Fruit fly (Drosophila melanogaster): ENCODE measurements around the gene Acbp1.
A peak's percentile ranks its signal among the peaks of the same experiment; 100 is the strongest.

The Acbp1 gene

dm6 chr2L:8211070-8211469 is 48.8 kb upstream of the Acbp1 start, which contains the start of gene Ssb-c31a (continued):
- no peak for TF ChIP-seq CG11560 (tag; IDR thresholded peaks at IDR 0.05)
- peak; percentile 76 for TF ChIP-seq CG2129 (GFP tag; IDR thresholded peaks at IDR 0.05; ENCODE audit: partially characterized antibody)
- TF ChIP-seq CG17186 (GFP tag; optimal IDR thresholded peaks at IDR 0.05) = peak; percentile 13
- TF ChIP-seq jumu (GFP tag; optimal IDR thresholded peaks at IDR 0.05) = peak; percentile 7
- no peak for TF ChIP-seq tio (GFP tag; optimal IDR thresholded peaks at IDR 0.05)
- TF ChIP-seq Dp (GFP tag; optimal IDR thresholded peaks at IDR 0.05) = peak; percentile 68
- peak; percentile 66 for TF ChIP-seq Ets97D (GFP tag; optimal IDR thresholded peaks at IDR 0.05)
- TF ChIP-seq Awh (GFP tag; IDR thresholded peaks at IDR 0.05) = no peak
- peak; percentile 67 for TF ChIP-seq Max (GFP tag; optimal IDR thresholded peaks at IDR 0.05)
- TF ChIP-seq gcm (GFP tag; optimal IDR thresholded peaks at IDR 0.05) = no peak
- peak; percentile 5 for TF ChIP-seq her (GFP tag; optimal IDR thresholded peaks at IDR 0.05)
- TF ChIP-seq TFAM (GFP tag; optimal IDR thresholded peaks at IDR 0.05) = no peak
- TF ChIP-seq tin (GFP tag; optimal IDR thresholded peaks at IDR 0.05) = peak; percentile 59
- no peak for TF ChIP-seq CG16779 (GFP tag; IDR thresholded peaks at IDR 0.05)
- TF ChIP-seq YL-1 (GFP tag; optimal IDR thresholded peaks at IDR 0.05) = peak; percentile 52
- TF ChIP-seq CG1233 (GFP tag; optimal IDR thresholded peaks at IDR 0.05) = peak; percentile 31
- peak; percentile 27 for TF ChIP-seq CG15696 (tag; optimal IDR thresholded peaks at IDR 0.05)
- peak; percentile 48 for TF ChIP-seq lab (GFP tag; optimal IDR thresholded peaks at IDR 0.05)
- no peak for TF ChIP-seq mirr (GFP tag; optimal IDR thresholded peaks at IDR 0.05)
- peak; percentile 42 for TF ChIP-seq ems (GFP tag; optimal IDR thresholded peaks at IDR 0.05)
- TF ChIP-seq Mes4 (GFP tag; optimal IDR thresholded peaks at IDR 0.05) = no peak
- TF ChIP-seq CG17361 (GFP tag; IDR thresholded peaks at IDR 0.05) = peak; percentile 59; the same call in 2 of the 3 replicates
- TF ChIP-seq Bdp1 (GFP tag; optimal IDR thresholded peaks at IDR 0.05) = no peak
- TF ChIP-seq B-H1 (GFP tag; IDR thresholded peaks at IDR 0.05) = no peak
- TF ChIP-seq fd64A (GFP tag; optimal IDR thresholded peaks at IDR 0.05) = no peak
- peak; percentile 28; the same call in 1 of the 2 replicates for TF ChIP-seq CG17328 (GFP tag; IDR thresholded peaks at IDR 0.05)
- TF ChIP-seq CG12769 (tag; optimal IDR thresholded peaks at IDR 0.05) = peak; percentile 41
- peak; percentile 57 for TF ChIP-seq CG12391 (tag; optimal IDR thresholded peaks at IDR 0.05)
- no peak for TF ChIP-seq wek (GFP tag; optimal IDR thresholded peaks at IDR 0.05)
- TF ChIP-seq MBD-R2 (GFP tag; IDR thresholded peaks at IDR 0.05) = peak; percentile 90; the same call in 1 of the 2 replicates
- TF ChIP-seq chif (GFP tag; optimal IDR thresholded peaks at IDR 0.05) = peak in 1 of 2 experiments; percentile 35
- peak; percentile 69 for TF ChIP-seq mam (GFP tag; optimal IDR thresholded peaks at IDR 0.05)
- TF ChIP-seq CG32532 (GFP tag; IDR thresholded peaks at IDR 0.05) = 0 out of 2 replicates have a peak, but pooled peaks have one; percentile 17
- TF ChIP-seq CG7556 (GFP tag; optimal IDR thresholded peaks at IDR 0.05) = peak; percentile 55
- TF ChIP-seq ken (GFP tag; IDR thresholded peaks at IDR 0.05) = no peak
- peak; percentile 93 for TF ChIP-seq sens (GFP tag)
- TF ChIP-seq fd102C (GFP tag; optimal IDR thresholded peaks at IDR 0.05) = no peak
- peak; percentile 15 for TF ChIP-seq Ssrp (tag; optimal IDR thresholded peaks at IDR 0.05)
- peak; percentile 56 for TF ChIP-seq CG17829 (tag; optimal IDR thresholded peaks at IDR 0.05)
- TF ChIP-seq GATAe (GFP tag; conservative IDR thresholded peaks at IDR 0.05) = peak; percentile 68
- TF ChIP-seq Sry-δ (GFP tag; optimal IDR thresholded peaks at IDR 0.05) = peak; percentile 84
- no peak for TF ChIP-seq pan (optimal IDR thresholded peaks at IDR 0.05)
- TF ChIP-seq pan (GFP tag; optimal IDR thresholded peaks at IDR 0.05 in 1 of 2, IDR thresholded peaks at IDR 0.05 in 1 of 2) = no peak
- TF ChIP-seq CG3847 (GFP tag; IDR thresholded peaks at IDR 0.05) = peak; percentile 81
- TF ChIP-seq CG8924 (tag; optimal IDR thresholded peaks at IDR 0.05) = peak; percentile 23
- TF ChIP-seq E2f1 (GFP tag; IDR thresholded peaks at IDR 0.05) = no peak
- peak; percentile 85 for TF ChIP-seq row (GFP tag; IDR thresholded peaks at IDR 0.05)
- peak; percentile 9; the same call in 1 of the 3 replicates for TF ChIP-seq zfh1 (GFP tag; IDR thresholded peaks at IDR 0.05)
- TF ChIP-seq CG8359 (GFP tag; optimal IDR thresholded peaks at IDR 0.05; ENCODE audit: borderline replicate concordance) = no peak
- TF ChIP-seq CG31224 (GFP tag; IDR thresholded peaks at IDR 0.05) = peak; percentile 25; the same call in 1 of the 2 replicates
- TF ChIP-seq ftz-f1 (GFP tag; optimal IDR thresholded peaks at IDR 0.05) = no peak
- no peak for TF ChIP-seq ssp (GFP tag; IDR thresholded peaks at IDR 0.05)

All from whole organism, embryonic.